In genomic region chr2L:9700454-9700853, dm6 we compare ENCODE assay signal across 1 fruit fly cellular context.
A peak's percentile ranks its signal among the peaks of the same experiment; 100 is the strongest.
TF ChIP-seq lines count a peak whose summit lies in the region.

Gene pelo (plus strand): TSS chr2L:9700810.

TF ChIP-seq in whole organism, embryonic, 481 proteins besides CTCF, POLR2A, EP300 and RAD21 (continued from another document and continues in another):
- no peak for TF ChIP-seq prd (optimal IDR thresholded peaks at IDR 0.05; lab: Kevin White, UChicago)
- TF ChIP-seq prd (GFP tag; IDR thresholded peaks at IDR 0.05; lab: Robert Waterston, UW) = peak; percentile 84
- TF ChIP-seq CG1792 (GFP tag; optimal IDR thresholded peaks at IDR 0.05; lab: Kevin White, UChicago) = no peak
- TF ChIP-seq CG6654 (GFP tag; optimal IDR thresholded peaks at IDR 0.05; lab: Kevin White, UChicago) = no peak
- no peak for TF ChIP-seq tll (GFP tag; optimal IDR thresholded peaks at IDR 0.05; lab: Kevin White, UChicago)
- no peak for TF ChIP-seq CG12744 (GFP tag; optimal IDR thresholded peaks at IDR 0.05; lab: Kevin White, UChicago)
- TF ChIP-seq hkb (optimal IDR thresholded peaks at IDR 0.05; lab: Kevin White, UChicago) = no peak
- peak; percentile 34; the same call in 1 of the 2 replicates for TF ChIP-seq hkb (GFP tag; IDR thresholded peaks at IDR 0.05; lab: Robert Waterston, UW)
- no peak for TF ChIP-seq CG17912 (GFP tag; optimal IDR thresholded peaks at IDR 0.05; lab: Kevin White, UChicago)
- TF ChIP-seq abd-A (tag; optimal IDR thresholded peaks at IDR 0.05; lab: Kevin White, UChicago) = no peak
- no peak for TF ChIP-seq E2f1 (GFP tag; IDR thresholded peaks at IDR 0.05; lab: Robert Waterston, UW)
- TF ChIP-seq Spps (tag; optimal IDR thresholded peaks at IDR 0.05; lab: Kevin White, UChicago) = peak; percentile 47
- no peak for TF ChIP-seq ap (GFP tag; IDR thresholded peaks at IDR 0.05; lab: Robert Waterston, UW)
- TF ChIP-seq Gug (GFP tag; IDR thresholded peaks at IDR 0.05; lab: Robert Waterston, UW) = no peak; the same call in 3 of the 4 replicates
- peak; percentile 54 for TF ChIP-seq Fer2 (tag; optimal IDR thresholded peaks at IDR 0.05; lab: Kevin White, UChicago)
- TF ChIP-seq z (GFP tag; IDR thresholded peaks at IDR 0.05; lab: Robert Waterston, UW) = no peak
- no peak for TF ChIP-seq CG16813 (GFP tag; IDR thresholded peaks at IDR 0.05; lab: Robert Waterston, UW; ENCODE audit: partially characterized antibody)
- TF ChIP-seq CG14860 (GFP tag; IDR thresholded peaks at IDR 0.05; lab: Robert Waterston, UW; ENCODE audit: partially characterized antibody) = no peak
- no peak for TF ChIP-seq fd64A (GFP tag; optimal IDR thresholded peaks at IDR 0.05; lab: Kevin White, UChicago)
- no peak for TF ChIP-seq CkIIα-i1 (GFP tag; IDR thresholded peaks at IDR 0.05; lab: Robert Waterston, UW)
- peak; percentile 67 for TF ChIP-seq Hr3 (GFP tag; optimal IDR thresholded peaks at IDR 0.05; lab: Kevin White, UChicago)
- TF ChIP-seq Ssrp (tag; optimal IDR thresholded peaks at IDR 0.05; lab: Kevin White, UChicago) = peak; percentile 63
- TF ChIP-seq CG12299 (tag; optimal IDR thresholded peaks at IDR 0.05; lab: Kevin White, UChicago) = peak; percentile 52
- TF ChIP-seq nom (GFP tag; optimal IDR thresholded peaks at IDR 0.05; lab: Kevin White, UChicago) = peak; percentile 34
- TF ChIP-seq zen (tag; optimal IDR thresholded peaks at IDR 0.05; lab: Kevin White, UChicago) = peak; percentile 43
- TF ChIP-seq Taf1 (GFP tag; IDR thresholded peaks at IDR 0.05; lab: Robert Waterston, UW) = no peak
- TF ChIP-seq CG17361 (GFP tag; IDR thresholded peaks at IDR 0.05; lab: Robert Waterston, UW) = peak; percentile 70; the same call in 2 of the 3 replicates
- no peak for TF ChIP-seq CG31365 (tag; optimal IDR thresholded peaks at IDR 0.05; lab: Kevin White, UChicago)
- TF ChIP-seq gcm (GFP tag; optimal IDR thresholded peaks at IDR 0.05; lab: Kevin White, UChicago) = peak; percentile 66
- TF ChIP-seq crc (GFP tag; optimal IDR thresholded peaks at IDR 0.05; lab: Kevin White, UChicago) = no peak
- TF ChIP-seq lilli (GFP tag; optimal IDR thresholded peaks at IDR 0.05; lab: Kevin White, UChicago) = peak; percentile 59
- no peak for TF ChIP-seq mirr (GFP tag; optimal IDR thresholded peaks at IDR 0.05; lab: Kevin White, UChicago)
- no peak for TF ChIP-seq Tbp (GFP tag; optimal IDR thresholded peaks at IDR 0.05; lab: Kevin White, UChicago)
- no peak for TF ChIP-seq CG8089 (GFP tag; optimal IDR thresholded peaks at IDR 0.05; lab: Kevin White, UChicago)
- TF ChIP-seq Side (GFP tag; optimal IDR thresholded peaks at IDR 0.05; lab: Kevin White, UChicago) = no peak
- no peak for TF ChIP-seq Dip2 (GFP tag; IDR thresholded peaks at IDR 0.05; lab: Robert Waterston, UW)
- TF ChIP-seq CG1832 (GFP tag; optimal IDR thresholded peaks at IDR 0.05; lab: Kevin White, UChicago) = no peak
- TF ChIP-seq NFAT (GFP tag; IDR thresholded peaks at IDR 0.05; lab: Robert Waterston, UW) = no peak
- TF ChIP-seq CG13775 (GFP tag; optimal IDR thresholded peaks at IDR 0.05; lab: Kevin White, UChicago) = peak; percentile 81
- TF ChIP-seq maf-S (GFP tag; optimal IDR thresholded peaks at IDR 0.05; lab: Kevin White, UChicago) = no peak
- no peak for TF ChIP-seq h (optimal IDR thresholded peaks at IDR 0.05; lab: Kevin White, UChicago)
- TF ChIP-seq Adf1 (GFP tag; IDR thresholded peaks at IDR 0.05; lab: Robert Waterston, UW) = peak; percentile 33; the same call in 1 of the 2 replicates
- no peak for TF ChIP-seq cad (GFP tag; optimal IDR thresholded peaks at IDR 0.05; lab: Kevin White, UChicago)
- peak; percentile 30 for TF ChIP-seq slou (GFP tag; optimal IDR thresholded peaks at IDR 0.05; lab: Kevin White, UChicago)
- peak; percentile 47 for TF ChIP-seq gfzf (GFP tag; optimal IDR thresholded peaks at IDR 0.05; lab: Kevin White, UChicago)
- 0 out of 4 replicates have a peak, but pooled peaks have one; percentile 14 for TF ChIP-seq Dll (GFP tag; IDR thresholded peaks at IDR 0.05; lab: Robert Waterston, UW; ENCODE audit: partially characterized antibody)
- no peak for TF ChIP-seq hb (GFP tag; IDR thresholded peaks at IDR 0.05; lab: Robert Waterston, UW; ENCODE audit: partially characterized antibody)
- peak; percentile 63 for TF ChIP-seq CG15601 (tag; optimal IDR thresholded peaks at IDR 0.05; lab: Kevin White, UChicago)
- no peak for TF ChIP-seq CG11696 (GFP tag; IDR thresholded peaks at IDR 0.05; lab: Robert Waterston, UW)
- 0 out of 2 replicates have a peak, but pooled peaks have one; percentile 57 for TF ChIP-seq CG31224 (GFP tag; IDR thresholded peaks at IDR 0.05; lab: Robert Waterston, UW)
- no peak for TF ChIP-seq MESR4 (GFP tag; optimal IDR thresholded peaks at IDR 0.05; lab: Kevin White, UChicago)
- no peak for TF ChIP-seq Sry-δ (GFP tag; optimal IDR thresholded peaks at IDR 0.05; lab: Kevin White, UChicago)
- TF ChIP-seq CG17612 (GFP tag; IDR thresholded peaks at IDR 0.05; lab: Robert Waterston, UW) = 0 out of 2 replicates have a peak, but pooled peaks have one; percentile 29
- TF ChIP-seq Sin3A (optimal IDR thresholded peaks at IDR 0.05; lab: Kevin White, UChicago) = peak; percentile 80
- no peak for TF ChIP-seq CG15479 (GFP tag; optimal IDR thresholded peaks at IDR 0.05; lab: Kevin White, UChicago)
- TF ChIP-seq CG1602 (GFP tag; optimal IDR thresholded peaks at IDR 0.05; lab: Kevin White, UChicago) = peak; percentile 54
- no peak for TF ChIP-seq Awh (GFP tag; IDR thresholded peaks at IDR 0.05; lab: Robert Waterston, UW)
- peak; percentile 46 for TF ChIP-seq CG7928 (GFP tag; optimal IDR thresholded peaks at IDR 0.05; lab: Kevin White, UChicago)
- peak; percentile 36 for TF ChIP-seq CG1233 (GFP tag; optimal IDR thresholded peaks at IDR 0.05; lab: Kevin White, UChicago)
- TF ChIP-seq Hr51 (GFP tag; optimal IDR thresholded peaks at IDR 0.05; lab: Kevin White, UChicago) = peak; percentile 17 to 57
- TF ChIP-seq Pdp1 (GFP tag; optimal IDR thresholded peaks at IDR 0.05; lab: Kevin White, UChicago) = peak in 1 of 2 experiments; percentile 41
- TF ChIP-seq CG8388 (GFP tag; optimal IDR thresholded peaks at IDR 0.05; lab: Kevin White, UChicago) = peak; percentile 64
- TF ChIP-seq PHDP (tag; optimal IDR thresholded peaks at IDR 0.05; lab: Kevin White, UChicago) = peak; percentile 68
- peak; percentile 39 for TF ChIP-seq CG3995 (GFP tag; optimal IDR thresholded peaks at IDR 0.05; lab: Kevin White, UChicago)
- no peak for TF ChIP-seq CG7963 (GFP tag; IDR thresholded peaks at IDR 0.05; lab: Robert Waterston, UW; ENCODE audit: partially characterized antibody)
- no peak for TF ChIP-seq CHES-1-like (GFP tag; optimal IDR thresholded peaks at IDR 0.05; lab: Kevin White, UChicago)
- no peak for TF ChIP-seq CG8944 (GFP tag; optimal IDR thresholded peaks at IDR 0.05; lab: Kevin White, UChicago)
- TF ChIP-seq cwo (GFP tag; optimal IDR thresholded peaks at IDR 0.05; lab: Kevin White, UChicago) = peak; percentile 51
- TF ChIP-seq row (GFP tag; IDR thresholded peaks at IDR 0.05; lab: Robert Waterston, UW) = peak; percentile 94
- TF ChIP-seq CG13296 (GFP tag; optimal IDR thresholded peaks at IDR 0.05; lab: Kevin White, UChicago) = peak; percentile 65
- peak; percentile 58 for TF ChIP-seq H2.0 (GFP tag; IDR thresholded peaks at IDR 0.05; lab: Robert Waterston, UW)
- TF ChIP-seq Nf-YA (GFP tag; IDR thresholded peaks at IDR 0.05; lab: Robert Waterston, UW) = peak; percentile 24; the same call in 1 of the 2 replicates
- no peak for TF ChIP-seq CrebB (tag; optimal IDR thresholded peaks at IDR 0.05; lab: Kevin White, UChicago)
- no peak for TF ChIP-seq Dfd (GFP tag; optimal IDR thresholded peaks at IDR 0.05; lab: Kevin White, UChicago)
- peak; percentile 77 for TF ChIP-seq CG18599 (GFP tag; optimal IDR thresholded peaks at IDR 0.05; lab: Kevin White, UChicago)
- TF ChIP-seq lbe (GFP tag; optimal IDR thresholded peaks at IDR 0.05; lab: Kevin White, UChicago) = peak; percentile 70
- no peak for TF ChIP-seq en (GFP tag; optimal IDR thresholded peaks at IDR 0.05; lab: Kevin White, UChicago)
- peak in 1 of 2 experiments; percentile 66 for TF ChIP-seq dpn (GFP tag; optimal IDR thresholded peaks at IDR 0.05; lab: Kevin White, UChicago)
- TF ChIP-seq YL-1 (GFP tag; optimal IDR thresholded peaks at IDR 0.05; lab: Kevin White, UChicago) = peak; percentile 67
- peak; percentile 62 for TF ChIP-seq CG9932 (GFP tag; IDR thresholded peaks at IDR 0.05; lab: Robert Waterston, UW)
- TF ChIP-seq CG34422 (GFP tag; IDR thresholded peaks at IDR 0.05; lab: Robert Waterston, UW) = peak; percentile 75; the same call in 1 of the 3 replicates
- peak; percentile 27 for TF ChIP-seq CG30431 (GFP tag; optimal IDR thresholded peaks at IDR 0.05; lab: Kevin White, UChicago)
- TF ChIP-seq kah (GFP tag; optimal IDR thresholded peaks at IDR 0.05; lab: Kevin White, UChicago) = peak; percentile 54
- TF ChIP-seq CG8924 (tag; optimal IDR thresholded peaks at IDR 0.05; lab: Kevin White, UChicago) = peak; percentile 75
- no peak for TF ChIP-seq CG16863 (GFP tag; optimal IDR thresholded peaks at IDR 0.05; lab: Kevin White, UChicago)
- TF ChIP-seq chn (GFP tag; optimal IDR thresholded peaks at IDR 0.05; lab: Kevin White, UChicago) = no peak
- TF ChIP-seq so (GFP tag; IDR thresholded peaks at IDR 0.05; lab: Robert Waterston, UW) = 0 out of 3 replicates have a peak, but pooled peaks have one; percentile 31
- no peak for TF ChIP-seq pfk (GFP tag; optimal IDR thresholded peaks at IDR 0.05; lab: Kevin White, UChicago)
- TF ChIP-seq ranshi (GFP tag; IDR thresholded peaks at IDR 0.05; lab: Robert Waterston, UW) = 0 out of 2 replicates have a peak, but pooled peaks have one; percentile 36
- peak; percentile 51 for TF ChIP-seq CG11085 (GFP tag; IDR thresholded peaks at IDR 0.05; lab: Robert Waterston, UW)
- peak; percentile 40 for TF ChIP-seq Jarid2 (GFP tag; optimal IDR thresholded peaks at IDR 0.05; lab: Kevin White, UChicago)
- no peak for TF ChIP-seq bab2 (GFP tag; optimal IDR thresholded peaks at IDR 0.05; lab: Kevin White, UChicago)
- peak; percentile 26 for TF ChIP-seq run (tag; optimal IDR thresholded peaks at IDR 0.05; lab: Kevin White, UChicago)
- peak; percentile 21 for TF ChIP-seq CG12219 (GFP tag; optimal IDR thresholded peaks at IDR 0.05; lab: Kevin White, UChicago)
- TF ChIP-seq ro (GFP tag; IDR thresholded peaks at IDR 0.05; lab: Robert Waterston, UW) = no peak
- TF ChIP-seq oc (tag; optimal IDR thresholded peaks at IDR 0.05; lab: Kevin White, UChicago) = peak; percentile 22
- TF ChIP-seq NK7.1 (GFP tag; optimal IDR thresholded peaks at IDR 0.05; lab: Kevin White, UChicago) = no peak
- peak; percentile 43 for TF ChIP-seq CG6254 (GFP tag; optimal IDR thresholded peaks at IDR 0.05; lab: Kevin White, UChicago)
- TF ChIP-seq HHEX (GFP tag; optimal IDR thresholded peaks at IDR 0.05; lab: Kevin White, UChicago) = peak; percentile 66
- no peak for TF ChIP-seq sna (GFP tag; IDR thresholded peaks at IDR 0.05; lab: Robert Waterston, UW; ENCODE audit: partially characterized antibody)
- TF ChIP-seq CG17385 (GFP tag; optimal IDR thresholded peaks at IDR 0.05; lab: Kevin White, UChicago) = peak; percentile 51
- peak; percentile 68 for TF ChIP-seq lmd (GFP tag; IDR thresholded peaks at IDR 0.05; lab: Robert Waterston, UW)
- peak; percentile 57 for TF ChIP-seq CG4404 (GFP tag; IDR thresholded peaks at IDR 0.05; lab: Robert Waterston, UW)
- no peak for TF ChIP-seq CG31388 (GFP tag; optimal IDR thresholded peaks at IDR 0.05; lab: Kevin White, UChicago)
- peak; percentile 75 for TF ChIP-seq CG9797 (GFP tag; optimal IDR thresholded peaks at IDR 0.05; lab: Kevin White, UChicago)
- peak; percentile 1 for TF ChIP-seq vfl (GFP tag; optimal IDR thresholded peaks at IDR 0.05; lab: Kevin White, UChicago)
- no peak for TF ChIP-seq CG12236 (GFP tag; optimal IDR thresholded peaks at IDR 0.05; lab: Kevin White, UChicago)
- no peak for TF ChIP-seq dan (GFP tag; IDR thresholded peaks at IDR 0.05; lab: Robert Waterston, UW)
- peak; percentile 66 for TF ChIP-seq CG6272 (GFP tag; IDR thresholded peaks at IDR 0.05; lab: Robert Waterston, UW)
- no peak for TF ChIP-seq C15 (GFP tag; IDR thresholded peaks at IDR 0.05; lab: Robert Waterston, UW)
- TF ChIP-seq CG8478 (optimal IDR thresholded peaks at IDR 0.05; lab: Kevin White, UChicago) = no peak
- TF ChIP-seq jigr1 (GFP tag; IDR thresholded peaks at IDR 0.05; lab: Robert Waterston, UW) = no peak
- no peak for TF ChIP-seq Atf3 (GFP tag; optimal IDR thresholded peaks at IDR 0.05; lab: Kevin White, UChicago)
- TF ChIP-seq HmgD (GFP tag; optimal IDR thresholded peaks at IDR 0.05; lab: Kevin White, UChicago) = no peak
- TF ChIP-seq slbo (GFP tag; IDR thresholded peaks at IDR 0.05; lab: Robert Waterston, UW) = peak; percentile 79
- no peak for TF ChIP-seq Drgx (GFP tag; IDR thresholded peaks at IDR 0.05; lab: Robert Waterston, UW)
- TF ChIP-seq Ptx1 (GFP tag; IDR thresholded peaks at IDR 0.05; lab: Robert Waterston, UW) = peak; percentile 77
- TF ChIP-seq H15 (GFP tag; IDR thresholded peaks at IDR 0.05; lab: Robert Waterston, UW) = 0 out of 3 replicates have a peak, but pooled peaks have one; percentile 43
- TF ChIP-seq trh (GFP tag; optimal IDR thresholded peaks at IDR 0.05; lab: Kevin White, UChicago) = peak; percentile 13
- TF ChIP-seq NfI (GFP tag; optimal IDR thresholded peaks at IDR 0.05; lab: Kevin White, UChicago) = peak; percentile 57
- peak; percentile 81 for TF ChIP-seq vvl (GFP tag; IDR thresholded peaks at IDR 0.05; lab: Robert Waterston, UW)
- TF ChIP-seq CG10366 (GFP tag; IDR thresholded peaks at IDR 0.05; lab: Robert Waterston, UW) = peak; percentile 45; the same call in 1 of the 2 replicates
- TF ChIP-seq Max (GFP tag; optimal IDR thresholded peaks at IDR 0.05; lab: Kevin White, UChicago) = peak; percentile 88
- TF ChIP-seq sima (GFP tag; optimal IDR thresholded peaks at IDR 0.05; lab: Kevin White, UChicago) = no peak
- peak; percentile 55 for TF ChIP-seq nau (GFP tag; optimal IDR thresholded peaks at IDR 0.05; lab: Kevin White, UChicago)
- TF ChIP-seq CG12659 (GFP tag; optimal IDR thresholded peaks at IDR 0.05; lab: Kevin White, UChicago) = peak; percentile 79
- no peak for TF ChIP-seq Gsc (GFP tag; IDR thresholded peaks at IDR 0.05; lab: Robert Waterston, UW)
- no peak for TF ChIP-seq Lpt (GFP tag; optimal IDR thresholded peaks at IDR 0.05; lab: Kevin White, UChicago)
- no peak for TF ChIP-seq CG43689 (GFP tag; IDR thresholded peaks at IDR 0.05; lab: Robert Waterston, UW)
- no peak for TF ChIP-seq Hey (tag; optimal IDR thresholded peaks at IDR 0.05; lab: Kevin White, UChicago)
- TF ChIP-seq trem (tag; optimal IDR thresholded peaks at IDR 0.05; lab: Kevin White, UChicago) = peak; percentile 68
- no peak for TF ChIP-seq wek (GFP tag; optimal IDR thresholded peaks at IDR 0.05; lab: Kevin White, UChicago)
- peak; percentile 74 for TF ChIP-seq Hmr (GFP tag; optimal IDR thresholded peaks at IDR 0.05; lab: Kevin White, UChicago)
